Worm (Caenorhabditis elegans) whole organism, L1 larva: ENCODE measurements around the gene ckk-1.

Experiments used
- C04F5.9 ChIP-seq: sonication (generic microtip); optimal IDR thresholded peaks from 2 replicates; lab custom pipeline; 2016; ENCODE audit warnings: missing genetic modification characterization, missing compliant biosample characterization
- C16A3.4 ChIP-seq: fragments of 150-350 bp; optimal IDR thresholded peaks from 2 replicates; lab custom pipeline; 2014; ENCODE audit warnings: missing biosample characterization, missing genetic modification characterization
- Y116A8C.19 ChIP-seq: sonication (generic microtip); optimal IDR thresholded peaks from 2 replicates; lab custom pipeline; 2016; ENCODE audit warnings: missing compliant biosample characterization, missing genetic modification characterization, borderline replicate concordance
- blmp-1 ChIP-seq: fragments of 150-350 bp; optimal IDR thresholded peaks from 2 replicates; lab custom pipeline; 2014; ENCODE audit warnings: missing biosample characterization, missing genetic modification characterization
- ceh-82 ChIP-seq, 3 experiments: fragments of 150-350 bp in 1 of 3; sonication (generic microtip) in 2 of 3; optimal IDR thresholded peaks; 2 replicates each; lab custom pipeline; 2014 to 2017; ENCODE audit warnings: missing biosample characterization in 3 of 3, missing genetic modification characterization in 3 of 3
- ceh-88 ChIP-seq: fragments of 200-800 bp; sonication (Bioruptor generic); IDR thresholded peaks from 2 replicates; pipeline ENCODE4 v1.3.6; 2022; ENCODE audit warnings: missing genetic modification characterization, missing compliant biosample characterization
- ceh-90 ChIP-seq: sonication (generic microtip); optimal IDR thresholded peaks from 2 replicates; lab custom pipeline; 2016; ENCODE audit warnings: missing genetic modification characterization, missing compliant biosample characterization
- ces-1 ChIP-seq: fragments of 150-350 bp; optimal IDR thresholded peaks from 2 replicates; lab custom pipeline; 2014; ENCODE audit warnings: missing biosample characterization, missing genetic modification reagents, missing genetic modification characterization
- dpl-1 ChIP-seq, 3 experiments: fragments of 150-350 bp in 2 of 3; sonication (generic microtip) in 1 of 3; optimal IDR thresholded peaks; 2 replicates each; lab custom pipeline; 2014 to 2017; ENCODE audit warnings: missing biosample characterization in 3 of 3, missing genetic modification characterization in 3 of 3, missing genetic modification reagents in 3 of 3
- dsc-1 ChIP-seq: sonication (generic microtip); optimal IDR thresholded peaks from 2 replicates; lab custom pipeline; 2016; ENCODE audit warnings: mild to moderate bottlenecking, missing genetic modification characterization, missing compliant biosample characterization
- efl-1 ChIP-seq, 4 experiments: fragments of 150-350 bp; optimal IDR thresholded peaks in 3 of 4; peaks in 1 of 4; 1 replicate in 1 of 4; 2 replicates in 3 of 4; lab custom pipeline; 2014; ENCODE audit warnings: missing biosample characterization in 2 of 4, missing genetic modification characterization in 2 of 4, missing genetic modification reagents in 2 of 4
- egl-27 ChIP-seq, 2 experiments: fragments of 150-350 bp in 1 of 2; sonication (generic microtip); optimal IDR thresholded peaks; 3 replicates each; lab custom pipeline; 2017 to 2018; ENCODE audit warnings: missing biosample characterization in 2 of 2, missing genetic modification characterization in 2 of 2, missing genetic modification reagents in 2 of 2
- elt-2 ChIP-seq: sonication (generic microtip); optimal IDR thresholded peaks from 2 replicates; lab custom pipeline; 2016; ENCODE audit warnings: missing genetic modification characterization, mild to moderate bottlenecking, inconsistent platforms, missing compliant biosample characterization, missing genetic modification reagents
- elt-3 ChIP-seq, 6 experiments: fragments of 150-350 bp in 1 of 6; sonication (generic microtip); optimal IDR thresholded peaks; 2 replicates each; lab custom pipeline; 2017 to 2018; ENCODE audit warnings: missing biosample characterization in 6 of 6, missing genetic modification characterization in 6 of 6, inconsistent platforms in 1 of 6
- fkh-10 ChIP-seq: sonication (generic microtip); optimal IDR thresholded peaks from 2 replicates; lab custom pipeline; 2017; ENCODE audit warnings: missing biosample characterization, missing genetic modification reagents, missing genetic modification characterization
- fkh-8 ChIP-seq: sonication (generic microtip); optimal IDR thresholded peaks from 2 replicates; lab custom pipeline; 2016; ENCODE audit warnings: mild to moderate bottlenecking, missing genetic modification characterization, missing compliant biosample characterization
- hlh-17 ChIP-seq: fragments of 200-800 bp; sonication (Bioruptor generic); optimal IDR thresholded peaks from 2 replicates; lab custom pipeline; 2018; ENCODE audit warnings: missing genetic modification characterization, mild to moderate bottlenecking, missing compliant biosample characterization, moderate library complexity, borderline replicate concordance
- irx-1 ChIP-seq: sonication (generic microtip); optimal IDR thresholded peaks from 2 replicates; lab custom pipeline; 2016; ENCODE audit warnings: missing genetic modification characterization, missing compliant biosample characterization
- isw-1 ChIP-seq: fragments of 200-800 bp; sonication (Bioruptor generic); IDR thresholded peaks from 2 replicates; pipeline ENCODE4 v1.3.6; 2022; ENCODE audit warnings: missing genetic modification characterization, missing compliant biosample characterization
- lin-15B ChIP-seq: fragments of 150-350 bp; sonication (generic microtip); optimal IDR thresholded peaks from 3 replicates; lab custom pipeline; 2014; ENCODE audit warnings: missing biosample characterization, missing genetic modification characterization
- lin-35 ChIP-seq, 2 experiments: fragments of 150-350 bp; optimal IDR thresholded peaks; 2 replicates each; lab custom pipeline; 2014; ENCODE audit warnings: missing biosample characterization in 2 of 2, missing genetic modification characterization in 2 of 2, missing genetic modification reagents in 2 of 2
- lir-3 ChIP-seq: sonication (generic microtip); optimal IDR thresholded peaks from 2 replicates; lab custom pipeline; 2016; ENCODE audit warnings: mild to moderate bottlenecking, missing genetic modification characterization, moderate library complexity, missing compliant biosample characterization; ENCODE audit not compliant: poor library complexity
- lsy-2 ChIP-seq, 2 experiments: fragments of 150-350 bp; optimal IDR thresholded peaks; 2 replicates each; lab custom pipeline; 2014; ENCODE audit warnings: missing biosample characterization in 2 of 2, missing genetic modification characterization in 2 of 2
- mdl-1 ChIP-seq, 2 experiments: fragments of 150-350 bp; optimal IDR thresholded peaks; 2 replicates each; lab custom pipeline; 2014 to 2017; ENCODE audit warnings: missing biosample characterization in 2 of 2, missing genetic modification characterization in 2 of 2, inconsistent platforms in 1 of 2
- mep-1 ChIP-seq: fragments of 150-350 bp; optimal IDR thresholded peaks from 2 replicates; lab custom pipeline; 2014; ENCODE audit warnings: missing biosample characterization, missing genetic modification characterization
- nhr-11 ChIP-seq: fragments of 150-350 bp; optimal IDR thresholded peaks from 2 replicates; lab custom pipeline; 2014; ENCODE audit warnings: missing biosample characterization, missing genetic modification characterization
- nhr-20 ChIP-seq: sonication (generic microtip); optimal IDR thresholded peaks from 2 replicates; lab custom pipeline; 2016; ENCODE audit warnings: mild to moderate bottlenecking, missing genetic modification characterization, missing compliant biosample characterization
- nhr-237 ChIP-seq: fragments of 150-350 bp; optimal IDR thresholded peaks from 2 replicates; lab custom pipeline; 2014; ENCODE audit warnings: missing biosample characterization, missing genetic modification characterization
- nhr-47 ChIP-seq: sonication (generic microtip); optimal IDR thresholded peaks from 2 replicates; lab custom pipeline; 2016; ENCODE audit warnings: mild to moderate bottlenecking, missing genetic modification characterization, moderate library complexity, missing compliant biosample characterization
- nhr-71 ChIP-seq: sonication (generic microtip); optimal IDR thresholded peaks from 2 replicates; lab custom pipeline; 2016; ENCODE audit warnings: mild to moderate bottlenecking, missing genetic modification characterization, moderate library complexity, missing compliant biosample characterization
- nhr-84 ChIP-seq: sonication (generic microtip); optimal IDR thresholded peaks from 2 replicates; lab custom pipeline; 2017; ENCODE audit warnings: missing biosample characterization, missing genetic modification characterization
- nhr-85 ChIP-seq: sonication (generic microtip); peaks from one replicate; lab custom pipeline; 2016; ENCODE audit warnings: missing genetic modification characterization, inconsistent platforms, missing compliant biosample characterization
- nhr-90 ChIP-seq: sonication (generic microtip); optimal IDR thresholded peaks from 2 replicates; lab custom pipeline; 2016; ENCODE audit warnings: mild to moderate bottlenecking, missing genetic modification characterization, missing compliant biosample characterization; ENCODE audit not compliant: poor library complexity
- rnt-1 ChIP-seq: sonication (generic microtip); optimal IDR thresholded peaks from 2 replicates; lab custom pipeline; 2016; ENCODE audit warnings: mild to moderate bottlenecking, missing genetic modification characterization, moderate library complexity, missing compliant biosample characterization
- snu-23 ChIP-seq: sonication (generic microtip); optimal IDR thresholded peaks from 2 replicates; lab custom pipeline; 2016; ENCODE audit warnings: missing genetic modification characterization, missing compliant biosample characterization
- sox-4 ChIP-seq: sonication (generic microtip); optimal IDR thresholded peaks from 2 replicates; lab custom pipeline; 2016; ENCODE audit warnings: missing genetic modification characterization, missing compliant biosample characterization
- sptf-1 ChIP-seq: fragments of 150-350 bp; optimal IDR thresholded peaks from 2 replicates; lab custom pipeline; 2014; ENCODE audit warnings: missing biosample characterization, missing genetic modification characterization
- tbx-2 ChIP-seq: sonication (generic microtip); optimal IDR thresholded peaks from 2 replicates; lab custom pipeline; 2016; ENCODE audit warnings: missing genetic modification characterization, missing compliant biosample characterization
- unc-98 ChIP-seq: fragments of 200-800 bp; sonication (Bioruptor generic); IDR thresholded peaks from 2 replicates; pipeline ENCODE4 v1.3.6; 2022; ENCODE audit warnings: missing genetic modification characterization, missing compliant biosample characterization
- xbp-1 ChIP-seq: sonication (generic microtip); optimal IDR thresholded peaks from 2 replicates; lab custom pipeline; 2016; ENCODE audit warnings: missing genetic modification characterization, missing compliant biosample characterization
- zag-1 ChIP-seq: fragments of 150-350 bp; optimal IDR thresholded peaks from 2 replicates; lab custom pipeline; 2014; ENCODE audit warnings: missing biosample characterization, missing genetic modification characterization
- ztf-11 ChIP-seq, 2 experiments: sonication (generic microtip); optimal IDR thresholded peaks; 2 replicates each; lab custom pipeline; 2016 to 2017; ENCODE audit warnings: missing genetic modification characterization in 2 of 2, missing biosample characterization in 1 of 2, missing compliant biosample characterization in 1 of 2

Gene ckk-1

ce11 chrIII:5692690-5693089 is 57.4 kb downstream of the ckk-1 start, which contains the start of the genes abi-1 and arle-14 (continued):
- no peak for TF ChIP-seq isw-1 (GFP tag; lab: Robert Waterston, UW)
- no peak for TF ChIP-seq nhr-84
- TF ChIP-seq lsy-2 (tag; optimal IDR thresholded peaks at IDR 0.05; lab: Kevin White, UChicago): peak; percentile 3 to 30
- no peak for TF ChIP-seq egl-27 (tag; optimal IDR thresholded peaks at IDR 0.05; lab: Kevin White, UChicago)
- no peak for TF ChIP-seq C04F5.9 (tag; lab: Kevin White, UChicago)
- peak; percentile 2 for TF ChIP-seq tbx-2 (tag; lab: Kevin White, UChicago)
- TF ChIP-seq snu-23 (GFP tag; lab: Kevin White, UChicago): peak; percentile 24
- TF ChIP-seq sptf-1 (tag; lab: Kevin White, UChicago): no peak
- TF ChIP-seq dsc-1 (tag; lab: Kevin White, UChicago): peak; percentile 50
- TF ChIP-seq nhr-237: no peak
- TF ChIP-seq nhr-90 (tag; lab: Kevin White, UChicago): peak; percentile 10
- peak; percentile 37 for TF ChIP-seq nhr-85
- peak; percentile 18 for TF ChIP-seq mep-1
- peak; percentile 30 for TF ChIP-seq xbp-1 (tag; lab: Kevin White, UChicago)
- TF ChIP-seq nhr-47 (tag; lab: Kevin White, UChicago): peak; percentile 21
- TF ChIP-seq ztf-11 (tag; optimal IDR thresholded peaks at IDR 0.05; lab: Kevin White, UChicago): no peak

- TF ChIP-seq ceh-82 (tag; optimal IDR thresholded peaks at IDR 0.05; lab: Kevin White, UChicago): no peak
- TF ChIP-seq zag-1: no peak
- TF ChIP-seq Y116A8C.19 (tag; lab: Kevin White, UChicago): no peak
- no peak for TF ChIP-seq lir-3
- no peak for TF ChIP-seq sptf-1 (tag; lab: Kevin White, UChicago)
- TF ChIP-seq irx-1 (tag; lab: Kevin White, UChicago): no peak
These were observed 58.5 kb downstream of the ckk-1 start, which contains the start of gene B0336.13 for ce11 chrIII:5693736-5694135. Gene B0336.13, plus strand, starts transcription at chrIII:5694036.

ce11 chrIII:5697266-5697665 is 62.0 kb downstream of the ckk-1 start, which contains the start of gene B0336.7:
Gene B0336.7, minus strand, starts transcription at chrIII:5697366.
- TF ChIP-seq irx-1 (tag; lab: Kevin White, UChicago) (no peak), nhr-90 (tag; lab: Kevin White, UChicago) (no peak), lin-35 (GFP tag; optimal IDR thresholded peaks at IDR 0.05; lab: Kevin White, UChicago) (no peak), elt-2 (tag; lab: Kevin White, UChicago) (no peak)

ce11 chrIII:5697963-5698730 is 62.9 kb downstream of the ckk-1 start, which contains the start of the genes lgg-3 and rgs-5:
Gene lgg-3, minus strand, starts transcription at chrIII:5698013.
Gene rgs-5, plus strand, starts transcription at chrIII:5698555.
- TF ChIP-seq dpl-1 (GFP tag; optimal IDR thresholded peaks at IDR 0.05; lab: Kevin White, UChicago) (peak; percentile 14 to 64 (median 48)), lsy-2 (tag; optimal IDR thresholded peaks at IDR 0.05; lab: Kevin White, UChicago) (peak; percentile 30 to 62), sptf-1 (tag; lab: Kevin White, UChicago) (no peak), efl-1 (optimal IDR thresholded peaks at IDR 0.05; lab: Kevin White, UChicago) (peak; percentile 50 to 70), efl-1 (GFP tag; optimal IDR thresholded peaks at IDR 0.05 in 1 of 2; lab: Kevin White, UChicago) (peak; percentile 47 to 93), sox-4 (tag; lab: Kevin White, UChicago) (no peak), ceh-90 (tag; lab: Kevin White, UChicago) (no peak), mep-1 (peak; percentile 15), rnt-1 (tag; lab: Kevin White, UChicago) (peak; percentile 34), lin-15B (tag; lab: Kevin White, UChicago) (peak; percentile 18), nhr-11 (tag; lab: Kevin White, UChicago) (no peak), snu-23 (GFP tag; lab: Kevin White, UChicago) (peak; percentile 30), ceh-82 (tag; optimal IDR thresholded peaks at IDR 0.05; lab: Kevin White, UChicago) (peak in 1 of 3 experiments; percentile 34), fkh-8 (peak; percentile 1), fkh-10 (GFP tag; lab: Kevin White, UChicago) (no peak), nhr-71 (peak; percentile 46), nhr-85 (peak; percentile 17), lin-35 (GFP tag; optimal IDR thresholded peaks at IDR 0.05; lab: Kevin White, UChicago) (peak; percentile 10 to 70), ceh-88 (GFP tag; lab: Robert Waterston, UW) (no peak), C16A3.4 (tag; lab: Kevin White, UChicago) (peak; percentile 27), Y116A8C.19 (tag; lab: Kevin White, UChicago) (no peak), mdl-1 (tag; optimal IDR thresholded peaks at IDR 0.05; lab: Kevin White, UChicago) (peak in 1 of 2 experiments; percentile 8), blmp-1 (peak; percentile 20), elt-3 (tag; optimal IDR thresholded peaks at IDR 0.05; lab: Kevin White, UChicago) (peak in 1 of 6 experiments; percentile 28), unc-98 (GFP tag; lab: Robert Waterston, UW) (no peak), hlh-17 (GFP tag; lab: Kevin White, UChicago) (no peak), ces-1 (no peak), nhr-20 (tag; lab: Kevin White, UChicago) (peak; percentile 3)
